Worm (Caenorhabditis elegans) whole organism, mixed stage, embryonic: ENCODE results near the gene ddn-2.

Source experiments
- bed-3 ChIP-seq: fragments of 200-800 bp; sonication (Bioruptor generic); optimal IDR thresholded peaks from 3 replicates; lab custom pipeline; 2018; ENCODE audit warnings: mild to moderate bottlenecking, missing genetic modification characterization, moderate library complexity, missing compliant biosample characterization
- mab-5 ChIP-seq: fragments of 150-350 bp; optimal IDR thresholded peaks from 2 replicates; lab custom pipeline; 2014; ENCODE audit warnings: missing biosample characterization, missing genetic modification characterization
- mls-2 ChIP-seq: sonication (generic microtip); optimal IDR thresholded peaks from 2 replicates; lab custom pipeline; 2016; ENCODE audit warnings: mild to moderate bottlenecking, missing genetic modification characterization, moderate library complexity, missing compliant biosample characterization
- snpc-4 ChIP-seq: fragments of 150-350 bp; optimal IDR thresholded peaks from 2 replicates; lab custom pipeline; 2014; ENCODE audit warnings: missing biosample characterization, missing genetic modification characterization
- unc-62 ChIP-seq: fragments of 150-350 bp; optimal IDR thresholded peaks from 2 replicates; lab custom pipeline; 2014; ENCODE audit warnings: missing biosample characterization, missing genetic modification reagents, missing genetic modification characterization

DNA sequence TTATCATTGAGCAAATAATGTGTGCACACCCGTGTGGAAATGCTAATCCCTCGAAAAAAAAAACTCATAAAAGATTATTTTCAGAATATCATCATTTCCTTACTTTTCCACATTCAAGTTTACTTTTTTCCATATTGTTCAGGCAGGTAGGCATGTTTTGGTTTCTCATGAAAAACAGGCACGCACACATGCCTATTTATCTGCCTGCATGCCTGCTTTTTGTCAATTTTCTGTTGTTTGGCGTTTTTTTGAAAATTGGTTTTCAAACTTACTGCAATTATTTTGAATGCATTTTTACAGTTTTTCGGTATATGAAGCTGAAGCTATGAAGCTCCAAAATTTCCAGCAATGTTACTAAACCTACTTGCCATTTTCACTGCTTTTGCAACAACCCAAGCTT lies 10.9 kb upstream of the ddn-2 start, which contains the start of gene clec-64:
- TF ChIP-seq unc-62: no peak
- TF ChIP-seq snpc-4 (tag; lab: Kevin White, UChicago): no peak
- no peak for TF ChIP-seq mls-2
- TF ChIP-seq bed-3 (GFP tag; lab: Kevin White, UChicago): no peak
- TF ChIP-seq mab-5 (tag; lab: Kevin White, UChicago): no peak
